Worm (Caenorhabditis elegans): ENCODE results near the gene C14F11.4.
A peak's percentile ranks its signal among the peaks of the same experiment; 100 is the strongest.

C14F11.4 gene

ce11 chrX:6251947-6252617, 19.2 kb upstream of the C14F11.4 start:
- TF ChIP-seq scrt-1 (GFP tag; IDR thresholded peaks at IDR 0.05) (0 out of 2 replicates have a peak, but pooled peaks have one; percentile 54), hnd-1 (tag; optimal IDR thresholded peaks at IDR 0.05) (no peak), B0310.2 (tag; optimal IDR thresholded peaks at IDR 0.05) (no peak), ceh-13 (GFP tag; optimal IDR thresholded peaks at IDR 0.05) (no peak), flt-1 (GFP tag; IDR thresholded peaks at IDR 0.05) (no peak), tbx-37 (GFP tag; conservative IDR thresholded peaks at IDR 0.05) (no peak), pes-1 (GFP tag; IDR thresholded peaks at IDR 0.05) (no peak), sea-1 (GFP tag; conservative IDR thresholded peaks at IDR 0.05) (peak; percentile 57; the same call in 1 of the 2 replicates), F13C5.2 (tag; optimal IDR thresholded peaks at IDR 0.05) (peak; percentile 1), tbx-11 (GFP tag; IDR thresholded peaks at IDR 0.05) (no peak), aly-1 (tag; optimal IDR thresholded peaks at IDR 0.05) (peak; percentile 61), ets-7 (tag; optimal IDR thresholded peaks at IDR 0.05) (no peak), hmbx-1 (tag; optimal IDR thresholded peaks at IDR 0.05) (no peak), ama-1 (optimal IDR thresholded peaks at IDR 0.05) (peak; percentile 91), ceh-36 (tag; optimal IDR thresholded peaks at IDR 0.05) (no peak), tra-4 (tag; optimal IDR thresholded peaks at IDR 0.05) (no peak), hmg-4 (GFP tag; optimal IDR thresholded peaks at IDR 0.05) (peak; percentile 48)

ce11 chrX:6251321-6251720, 18.5 kb upstream of the C14F11.4 start:
- TF ChIP-seq ama-1 (optimal IDR thresholded peaks at IDR 0.05) (no peak), scrt-1 (GFP tag; IDR thresholded peaks at IDR 0.05) (no peak), F13C5.2 (tag; optimal IDR thresholded peaks at IDR 0.05) (no peak), hmg-4 (GFP tag; optimal IDR thresholded peaks at IDR 0.05) (no peak), hmbx-1 (tag; optimal IDR thresholded peaks at IDR 0.05) (no peak), tbx-37 (GFP tag; conservative IDR thresholded peaks at IDR 0.05) (no peak), flt-1 (GFP tag; IDR thresholded peaks at IDR 0.05) (no peak), B0310.2 (tag; optimal IDR thresholded peaks at IDR 0.05) (no peak), pes-1 (GFP tag; IDR thresholded peaks at IDR 0.05) (no peak), ceh-13 (GFP tag; optimal IDR thresholded peaks at IDR 0.05) (no peak)

ce11 chrX:6250866-6251265, 18.0 kb upstream of the C14F11.4 start:
- no peak for TF ChIP-seq flt-1 (GFP tag; IDR thresholded peaks at IDR 0.05)
- TF ChIP-seq pes-1 (GFP tag; IDR thresholded peaks at IDR 0.05) = no peak
- TF ChIP-seq scrt-1 (GFP tag; IDR thresholded peaks at IDR 0.05) = no peak
- TF ChIP-seq ets-7 (tag; optimal IDR thresholded peaks at IDR 0.05) = no peak
- TF ChIP-seq ceh-36 (tag; optimal IDR thresholded peaks at IDR 0.05) = no peak
- no peak for TF ChIP-seq hmg-4 (GFP tag; optimal IDR thresholded peaks at IDR 0.05)
- TF ChIP-seq tbx-37 (GFP tag; conservative IDR thresholded peaks at IDR 0.05) = no peak
- no peak for TF ChIP-seq hnd-1 (tag; optimal IDR thresholded peaks at IDR 0.05)
- no peak for TF ChIP-seq aly-1 (tag; optimal IDR thresholded peaks at IDR 0.05)
- TF ChIP-seq tbx-11 (GFP tag; IDR thresholded peaks at IDR 0.05) = no peak
- TF ChIP-seq tra-4 (tag; optimal IDR thresholded peaks at IDR 0.05) = no peak
- no peak for TF ChIP-seq ama-1 (optimal IDR thresholded peaks at IDR 0.05)
- TF ChIP-seq ceh-13 (GFP tag; optimal IDR thresholded peaks at IDR 0.05) = no peak
- TF ChIP-seq B0310.2 (tag; optimal IDR thresholded peaks at IDR 0.05) = no peak
- TF ChIP-seq F13C5.2 (tag; optimal IDR thresholded peaks at IDR 0.05) = no peak

ce11 chrX:6250272-6250752, 17.5 kb upstream of the C14F11.4 start:
- no peak for TF ChIP-seq tbx-37 (GFP tag; conservative IDR thresholded peaks at IDR 0.05)
- no peak for TF ChIP-seq scrt-1 (GFP tag; IDR thresholded peaks at IDR 0.05)
- no peak for TF ChIP-seq ama-1 (optimal IDR thresholded peaks at IDR 0.05)
- no peak for TF ChIP-seq pes-1 (GFP tag; IDR thresholded peaks at IDR 0.05)
- no peak for TF ChIP-seq hmg-4 (GFP tag; optimal IDR thresholded peaks at IDR 0.05)
- TF ChIP-seq flt-1 (GFP tag; IDR thresholded peaks at IDR 0.05) = no peak
- no peak for TF ChIP-seq aly-1 (tag; optimal IDR thresholded peaks at IDR 0.05)
- no peak for TF ChIP-seq ceh-13 (GFP tag; optimal IDR thresholded peaks at IDR 0.05)
- no peak for TF ChIP-seq sea-1 (GFP tag; conservative IDR thresholded peaks at IDR 0.05)
- TF ChIP-seq tra-4 (tag; optimal IDR thresholded peaks at IDR 0.05) = no peak
- TF ChIP-seq ceh-36 (tag; optimal IDR thresholded peaks at IDR 0.05) = no peak
- no peak for TF ChIP-seq hnd-1 (tag; optimal IDR thresholded peaks at IDR 0.05)
- no peak for TF ChIP-seq tbx-11 (GFP tag; IDR thresholded peaks at IDR 0.05)
- no peak for TF ChIP-seq B0310.2 (tag; optimal IDR thresholded peaks at IDR 0.05)
- no peak for TF ChIP-seq F13C5.2 (tag; optimal IDR thresholded peaks at IDR 0.05)

ce11 chrX:6248778-6249658, 16.2 kb upstream of the C14F11.4 start:
- TF ChIP-seq ceh-36 (tag; optimal IDR thresholded peaks at IDR 0.05) = no peak
- no peak for TF ChIP-seq flt-1 (GFP tag; IDR thresholded peaks at IDR 0.05)
- TF ChIP-seq pes-1 (GFP tag; IDR thresholded peaks at IDR 0.05) = no peak
- TF ChIP-seq hnd-1 (tag; optimal IDR thresholded peaks at IDR 0.05) = no peak
- no peak for TF ChIP-seq ets-7 (tag; optimal IDR thresholded peaks at IDR 0.05)
- no peak for TF ChIP-seq hmg-4 (GFP tag; optimal IDR thresholded peaks at IDR 0.05)
- TF ChIP-seq hmbx-1 (tag; optimal IDR thresholded peaks at IDR 0.05) = no peak
- no peak for TF ChIP-seq tbx-37 (GFP tag; conservative IDR thresholded peaks at IDR 0.05)

DNA sequence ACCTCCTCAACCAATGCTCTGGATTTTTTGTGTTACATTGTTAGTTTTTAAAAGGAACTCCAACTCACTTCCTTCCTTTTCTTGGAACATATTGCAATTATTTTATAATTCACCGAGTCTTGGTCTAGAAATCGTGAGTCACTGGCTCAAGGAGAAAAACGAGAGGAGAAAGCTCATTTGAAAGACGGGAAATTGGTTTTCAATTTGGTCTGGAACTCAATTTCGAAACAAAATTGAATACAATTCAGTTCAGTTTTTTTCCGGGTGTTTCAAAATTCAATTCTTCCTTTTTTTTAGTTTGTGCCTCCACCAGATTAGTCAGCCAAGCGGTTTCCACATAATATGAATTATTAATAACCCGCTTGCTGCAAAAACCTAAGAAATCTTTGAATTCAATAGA, 15.0 kb upstream of the C14F11.4 start:
- TF ChIP-seq tbx-37 (GFP tag; conservative IDR thresholded peaks at IDR 0.05) = no peak
- no peak for TF ChIP-seq hmbx-1 (tag; optimal IDR thresholded peaks at IDR 0.05)
- TF ChIP-seq sea-1 (GFP tag; conservative IDR thresholded peaks at IDR 0.05) = no peak
- TF ChIP-seq flt-1 (GFP tag; IDR thresholded peaks at IDR 0.05) = no peak
- no peak for TF ChIP-seq ceh-13 (GFP tag; optimal IDR thresholded peaks at IDR 0.05)
- no peak for TF ChIP-seq F13C5.2 (tag; optimal IDR thresholded peaks at IDR 0.05)
- no peak for TF ChIP-seq ets-7 (tag; optimal IDR thresholded peaks at IDR 0.05)
- no peak for TF ChIP-seq scrt-1 (GFP tag; IDR thresholded peaks at IDR 0.05)
- TF ChIP-seq hmg-4 (GFP tag; optimal IDR thresholded peaks at IDR 0.05) = no peak
- TF ChIP-seq pes-1 (GFP tag; IDR thresholded peaks at IDR 0.05) = no peak
- no peak for TF ChIP-seq tbx-11 (GFP tag; IDR thresholded peaks at IDR 0.05)
- TF ChIP-seq hnd-1 (tag; optimal IDR thresholded peaks at IDR 0.05) = no peak
- no peak for TF ChIP-seq ceh-36 (tag; optimal IDR thresholded peaks at IDR 0.05)
- TF ChIP-seq ama-1 (optimal IDR thresholded peaks at IDR 0.05) = no peak
- TF ChIP-seq tra-4 (tag; optimal IDR thresholded peaks at IDR 0.05) = no peak
- no peak for TF ChIP-seq B0310.2 (tag; optimal IDR thresholded peaks at IDR 0.05)
- TF ChIP-seq aly-1 (tag; optimal IDR thresholded peaks at IDR 0.05) = no peak
